Worm (Caenorhabditis elegans) whole organism, L1 larva: ENCODE results near the gene cal-2.

Source experiments
- lsy-2 ChIP-seq, 2 experiments: fragments of 150-350 bp; optimal IDR thresholded peaks; 2 replicates each; lab custom pipeline; 2014; ENCODE audit warnings: missing biosample characterization in 2 of 2, missing genetic modification characterization in 2 of 2
- nhr-12 ChIP-seq: sonication (generic microtip); optimal IDR thresholded peaks from 2 replicates; lab custom pipeline; 2017; ENCODE audit warnings: missing biosample characterization, missing genetic modification characterization
- nhr-77 ChIP-seq: fragments of 150-350 bp; optimal IDR thresholded peaks from 2 replicates; lab custom pipeline; 2014; ENCODE audit warnings: missing biosample characterization, missing genetic modification characterization
- swsn-7 ChIP-seq: sonication (generic microtip); optimal IDR thresholded peaks from 2 replicates; lab custom pipeline; 2016; ENCODE audit warnings: missing genetic modification characterization, missing compliant biosample characterization

- TF ChIP-seq lsy-2 (tag; optimal IDR thresholded peaks at IDR 0.05; lab: Kevin White, UChicago) (no peak), nhr-77 (tag; lab: Kevin White, UChicago) (no peak), nhr-12 (tag; lab: Kevin White, UChicago) (no peak), swsn-7 (tag; lab: Kevin White, UChicago) (no peak)
Observed at ce11 chrII:8932392-8932791, 28.1 kb upstream of the cal-2 start.
